Fruit fly (Drosophila melanogaster): ENCODE results near the gene Ufd4.

dm6 chr2L:10315888-10316287, 23.7 kb upstream of the Ufd4 start:
- no peak for TF ChIP-seq CG6792 (GFP tag; optimal IDR thresholded peaks at IDR 0.05)
- no peak for TF ChIP-seq CG34406 (GFP tag; optimal IDR thresholded peaks at IDR 0.05)
- TF ChIP-seq Eip78C (GFP tag) = no peak
- no peak for TF ChIP-seq Hr39 (GFP tag; optimal IDR thresholded peaks at IDR 0.05)
- no peak for TF ChIP-seq esn (GFP tag; optimal IDR thresholded peaks at IDR 0.05)
- no peak for TF ChIP-seq Gug (GFP tag; IDR thresholded peaks at IDR 0.05)
- TF ChIP-seq pdm3 (GFP tag; optimal IDR thresholded peaks at IDR 0.05) = no peak
- TF ChIP-seq salr (GFP tag; optimal IDR thresholded peaks at IDR 0.05) = no peak

All from whole organism, prepupa.